Worm (Caenorhabditis elegans) whole organism, L3 larva: ENCODE measurements around the gene srlf-29.

ENCODE experiments used
- R02D3.7 ChIP-seq: fragments of 150-350 bp; optimal IDR thresholded peaks from 2 replicates; lab custom pipeline; 2014; ENCODE audit warnings: missing biosample characterization, missing genetic modification characterization
- ZK546.5 ChIP-seq: sonication (generic microtip); optimal IDR thresholded peaks from 2 replicates; lab custom pipeline; 2017; ENCODE audit warnings: missing biosample characterization, missing genetic modification characterization
- aly-2 ChIP-seq: fragments of 150-350 bp; optimal IDR thresholded peaks from 2 replicates; lab custom pipeline; 2014; ENCODE audit warnings: missing biosample characterization, missing genetic modification characterization
- ceh-16 ChIP-seq: sonication (generic microtip); optimal IDR thresholded peaks from 2 replicates; lab custom pipeline; 2017; ENCODE audit warnings: missing biosample characterization, missing genetic modification characterization
- ceh-28 ChIP-seq: fragments of 150-350 bp; optimal IDR thresholded peaks from 2 replicates; lab custom pipeline; 2014; ENCODE audit warnings: missing biosample characterization, missing genetic modification reagents, missing genetic modification characterization
- ceh-82 ChIP-seq: fragments of 150-350 bp; optimal IDR thresholded peaks from 2 replicates; lab custom pipeline; 2014; ENCODE audit warnings: missing biosample characterization, missing genetic modification characterization
- ceh-9 ChIP-seq: sonication (generic microtip); optimal IDR thresholded peaks from 2 replicates; lab custom pipeline; 2018; ENCODE audit warnings: missing biosample characterization, missing genetic modification characterization
- daf-12 ChIP-seq: fragments of 150-350 bp; optimal IDR thresholded peaks from 2 replicates; lab custom pipeline; 2014; ENCODE audit warnings: missing biosample characterization, missing genetic modification reagents, missing genetic modification characterization
- egl-5 ChIP-seq: fragments of 150-350 bp; optimal IDR thresholded peaks from 2 replicates; lab custom pipeline; 2017; ENCODE audit warnings: missing biosample characterization, missing genetic modification reagents, missing genetic modification characterization, inconsistent platforms
- elt-2 ChIP-seq: sonication (generic microtip); optimal IDR thresholded peaks from 2 replicates; lab custom pipeline; 2016; ENCODE audit warnings: missing genetic modification reagents, mild to moderate bottlenecking, missing genetic modification characterization, missing compliant biosample characterization
- eor-1 ChIP-seq, 2 experiments: fragments of 150-350 bp; optimal IDR thresholded peaks; 2 replicates each; lab custom pipeline; 2014 to 2018; ENCODE audit warnings: missing biosample characterization in 2 of 2, missing genetic modification characterization in 2 of 2
- fkh-10 ChIP-seq: sonication (generic microtip); optimal IDR thresholded peaks from 2 replicates; lab custom pipeline; 2017; ENCODE audit warnings: missing biosample characterization, missing genetic modification reagents, missing genetic modification characterization
- fkh-2 ChIP-seq: fragments of 150-350 bp; optimal IDR thresholded peaks from 2 replicates; lab custom pipeline; 2014; ENCODE audit warnings: missing biosample characterization, missing genetic modification reagents, missing genetic modification characterization
- fos-1 ChIP-seq: fragments of 150-350 bp; optimal IDR thresholded peaks from 2 replicates; lab custom pipeline; 2014; ENCODE audit warnings: missing biosample characterization, missing genetic modification characterization
- jun-1 ChIP-seq: fragments of 150-350 bp; optimal IDR thresholded peaks from 2 replicates; lab custom pipeline; 2014; ENCODE audit warnings: missing biosample characterization, missing genetic modification reagents, missing genetic modification characterization
- lin-15B ChIP-seq: fragments of 150-350 bp; optimal IDR thresholded peaks from 2 replicates; lab custom pipeline; 2014; ENCODE audit warnings: missing biosample characterization, missing genetic modification characterization
- lsy-12 ChIP-seq: sonication (generic microtip); optimal IDR thresholded peaks from 2 replicates; lab custom pipeline; 2016; ENCODE audit warnings: mild to moderate bottlenecking, missing genetic modification characterization, missing compliant biosample characterization
- mdl-1 ChIP-seq: fragments of 150-350 bp; optimal IDR thresholded peaks from 2 replicates; lab custom pipeline; 2014; ENCODE audit warnings: missing biosample characterization, missing genetic modification characterization
- mml-1 ChIP-seq: fragments of 150-350 bp; sonication (generic microtip); optimal IDR thresholded peaks from 3 replicates; lab custom pipeline; 2014; ENCODE audit warnings: missing biosample characterization, missing genetic modification characterization
- nfya-1 ChIP-seq: sonication (generic microtip); optimal IDR thresholded peaks from 2 replicates; lab custom pipeline; 2017; ENCODE audit warnings: missing genetic modification characterization, mild to moderate bottlenecking, missing compliant biosample characterization, antibody characterized with exemption, moderate library complexity; ENCODE audit not compliant: insufficient read depth
- nhr-11 ChIP-seq: fragments of 150-350 bp; optimal IDR thresholded peaks from 2 replicates; lab custom pipeline; 2014; ENCODE audit warnings: missing biosample characterization, missing genetic modification characterization
- nhr-12 ChIP-seq: fragments of 150-350 bp; optimal IDR thresholded peaks from 2 replicates; lab custom pipeline; 2014; ENCODE audit warnings: missing biosample characterization, missing genetic modification characterization
- nhr-23 ChIP-seq: fragments of 150-350 bp; optimal IDR thresholded peaks from 2 replicates; lab custom pipeline; 2014; ENCODE audit warnings: missing biosample characterization, missing genetic modification reagents, missing genetic modification characterization
- nhr-237 ChIP-seq: fragments of 150-350 bp; optimal IDR thresholded peaks from 2 replicates; lab custom pipeline; 2014; ENCODE audit warnings: missing biosample characterization, missing genetic modification characterization
- nhr-25 ChIP-seq: sonication (generic microtip); optimal IDR thresholded peaks from 2 replicates; lab custom pipeline; 2017; ENCODE audit warnings: missing biosample characterization, missing genetic modification characterization
- nhr-28 ChIP-seq: fragments of 150-350 bp; optimal IDR thresholded peaks from 2 replicates; lab custom pipeline; 2014; ENCODE audit warnings: missing biosample characterization, missing genetic modification characterization
- nhr-43 ChIP-seq: sonication (generic microtip); optimal IDR thresholded peaks from 2 replicates; lab custom pipeline; 2016; ENCODE audit warnings: mild to moderate bottlenecking, missing genetic modification characterization, missing compliant biosample characterization; ENCODE audit not compliant: poor library complexity, severe bottlenecking
- nhr-67 ChIP-seq: fragments of 150-350 bp; optimal IDR thresholded peaks from 2 replicates; lab custom pipeline; 2014; ENCODE audit warnings: missing biosample characterization, missing genetic modification characterization
- pha-4 ChIP-seq: fragments of 150-350 bp; optimal IDR thresholded peaks from 2 replicates; lab custom pipeline; 2014; ENCODE audit warnings: missing biosample characterization, missing genetic modification reagents, missing genetic modification characterization
- pqm-1 ChIP-seq: fragments of 150-350 bp; optimal IDR thresholded peaks from 2 replicates; lab custom pipeline; 2017; ENCODE audit warnings: missing biosample characterization, missing genetic modification characterization, inconsistent platforms
- skn-1 ChIP-seq: fragments of 150-350 bp; optimal IDR thresholded peaks from 2 replicates; lab custom pipeline; 2014; ENCODE audit warnings: missing biosample characterization, missing genetic modification characterization
- snpc-4 ChIP-seq: fragments of 150-350 bp; optimal IDR thresholded peaks from 2 replicates; lab custom pipeline; 2014; ENCODE audit warnings: missing biosample characterization, missing genetic modification characterization
- tbx-2 ChIP-seq: sonication (generic microtip); optimal IDR thresholded peaks from 2 replicates; lab custom pipeline; 2016; ENCODE audit warnings: mild to moderate bottlenecking, missing genetic modification characterization, missing compliant biosample characterization
- unc-39 ChIP-seq: sonication (generic microtip); optimal IDR thresholded peaks from 4 replicates; lab custom pipeline; 2017; ENCODE audit warnings: missing biosample characterization, missing genetic modification characterization
- unc-62 ChIP-seq: fragments of 150-350 bp; sonication (generic microtip); optimal IDR thresholded peaks from 4 replicates; lab custom pipeline; 2014; ENCODE audit warnings: missing biosample characterization, missing genetic modification reagents, missing genetic modification characterization
- zag-1 ChIP-seq: fragments of 150-350 bp; optimal IDR thresholded peaks from 2 replicates; lab custom pipeline; 2014; ENCODE audit warnings: missing biosample characterization, missing genetic modification characterization
- ztf-11 ChIP-seq: fragments of 150-350 bp; optimal IDR thresholded peaks from 2 replicates; lab custom pipeline; 2014; ENCODE audit warnings: missing biosample characterization, missing genetic modification characterization
- ztf-4 ChIP-seq: fragments of 150-350 bp; optimal IDR thresholded peaks from 2 replicates; lab custom pipeline; 2014; ENCODE audit warnings: missing biosample characterization, missing genetic modification characterization

Gene srlf-29

DNA sequence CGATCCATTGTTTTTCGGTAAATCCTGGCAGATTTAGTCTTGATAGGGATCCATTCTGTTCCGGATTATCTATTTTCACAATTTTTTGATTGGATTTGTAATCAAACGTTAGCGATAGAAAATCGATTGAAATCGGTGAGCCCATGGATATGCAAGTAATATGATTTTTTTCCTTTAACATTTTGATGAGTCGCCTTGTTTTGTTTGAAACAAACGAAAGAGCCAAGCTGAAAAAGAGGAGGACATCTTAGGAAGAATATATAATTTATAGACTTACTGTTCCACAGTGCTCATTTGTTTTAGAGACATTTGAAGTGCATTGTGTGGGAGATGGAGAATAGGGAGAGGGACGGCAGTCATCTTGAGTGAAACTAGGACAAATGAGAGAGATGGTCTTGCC lies 22.7 kb downstream of the srlf-29 start, which contains the start of the genes fbxb-18 and fbxb-19:
Gene fbxb-18 (minus strand): TSS at position 101 of the 400 bp plus-strand sequence.
Gene fbxb-19 (minus strand): TSS at position 369 of the 400 bp plus-strand sequence.
- TF ChIP-seq mdl-1 (tag; lab: Kevin White, UChicago) = no peak
- TF ChIP-seq aly-2 = no peak
- TF ChIP-seq egl-5 (tag; lab: Kevin White, UChicago) = no peak
- TF ChIP-seq ceh-28 (tag; lab: Kevin White, UChicago) = no peak
- no peak for TF ChIP-seq nhr-11 (tag; lab: Kevin White, UChicago)
- no peak for TF ChIP-seq ceh-9
- TF ChIP-seq nhr-67 = no peak
- no peak for TF ChIP-seq nhr-12 (tag; lab: Kevin White, UChicago)
- no peak for TF ChIP-seq nhr-237
- TF ChIP-seq mml-1 (tag; lab: Kevin White, UChicago) = no peak
- TF ChIP-seq fos-1 (tag; lab: Kevin White, UChicago) = no peak
- no peak for TF ChIP-seq elt-2 (tag; lab: Kevin White, UChicago)
- no peak for TF ChIP-seq eor-1 (tag; optimal IDR thresholded peaks at IDR 0.05; lab: Kevin White, UChicago)
- TF ChIP-seq fkh-10 (GFP tag; lab: Kevin White, UChicago) = no peak
- no peak for TF ChIP-seq pha-4 (tag; lab: Kevin White, UChicago)

DNA sequence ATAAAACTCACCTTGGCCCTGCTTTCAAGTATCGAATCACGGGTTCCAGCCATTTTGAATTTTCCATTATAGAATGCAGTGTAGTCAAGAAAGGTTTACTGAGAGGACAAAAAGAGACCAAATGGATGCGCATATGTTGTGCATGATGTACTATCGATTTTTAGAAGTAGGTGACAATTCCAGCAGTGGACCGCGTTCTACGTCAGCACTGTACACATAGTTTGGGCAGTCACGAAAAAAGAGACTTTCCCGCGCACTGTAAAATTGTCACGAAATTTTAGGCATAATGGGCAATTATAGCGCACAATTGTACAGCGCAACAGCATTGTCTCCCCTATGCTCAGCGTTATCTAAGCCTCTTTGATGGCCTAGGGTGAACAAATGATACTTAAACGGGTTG lies 24.9 kb downstream of the srlf-29 start, which contains the start of gene fbxc-22:
Gene fbxc-22 (minus strand): TSS at position 101 of the 400 bp plus-strand sequence.
- no peak for TF ChIP-seq ceh-16
- no peak for TF ChIP-seq fkh-2 (tag; lab: Kevin White, UChicago)

ce11 chrII:1692827-1693226 lies 26.7 kb downstream of the srlf-29 start, which contains the start of gene fbxc-21:
Gene fbxc-21 (minus strand): TSS chrII:1692927.
- TF ChIP-seq ztf-11 (no peak), R02D3.7 (tag; lab: Kevin White, UChicago) (no peak), pqm-1 (tag; lab: Kevin White, UChicago) (no peak), lsy-12 (tag; lab: Kevin White, UChicago) (no peak), nhr-23 (no peak), nhr-12 (tag; lab: Kevin White, UChicago) (no peak), nhr-25 (tag; lab: Kevin White, UChicago) (no peak), ceh-16 (no peak), mml-1 (tag; lab: Kevin White, UChicago) (no peak), lin-15B (tag; lab: Kevin White, UChicago) (no peak), snpc-4 (tag; lab: Kevin White, UChicago) (no peak), mdl-1 (tag; lab: Kevin White, UChicago) (no peak), ztf-4 (tag; lab: Kevin White, UChicago) (no peak), tbx-2 (tag; lab: Kevin White, UChicago) (no peak), daf-12 (tag; lab: Kevin White, UChicago) (no peak), ceh-82 (tag; lab: Kevin White, UChicago) (no peak), unc-62 (no peak), elt-2 (tag; lab: Kevin White, UChicago) (no peak)

DNA sequence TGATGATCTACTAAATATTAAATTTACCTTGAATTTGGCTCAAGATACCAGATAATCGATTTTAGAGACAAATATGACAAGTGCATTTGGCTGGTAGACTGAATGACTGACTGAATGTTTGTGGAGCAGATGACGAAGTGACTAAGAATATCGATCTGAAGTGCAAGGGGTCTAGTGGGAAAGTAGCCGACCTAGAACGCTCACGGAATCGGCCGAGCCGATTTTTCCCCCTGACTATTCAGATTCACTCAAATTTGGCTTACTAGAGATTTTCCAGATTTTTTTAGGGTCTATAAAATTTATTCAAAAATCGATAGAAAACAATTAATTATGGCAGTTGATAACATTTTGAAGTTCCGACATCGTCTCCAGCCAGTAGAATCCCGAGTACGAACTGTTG lies 28.4 kb downstream of the srlf-29 start, which contains the start of gene fbxc-26:
Gene fbxc-26 (minus strand): TSS at position 101 of the 400 bp plus-strand sequence.
- TF ChIP-seq unc-62 (no peak), daf-12 (tag; lab: Kevin White, UChicago) (no peak), nfya-1 (tag; lab: Kevin White, UChicago) (no peak), nhr-43 (tag; lab: Kevin White, UChicago) (no peak), ZK546.5 (no peak), mdl-1 (tag; lab: Kevin White, UChicago) (no peak), lsy-12 (tag; lab: Kevin White, UChicago) (no peak), mml-1 (tag; lab: Kevin White, UChicago) (no peak), nhr-12 (tag; lab: Kevin White, UChicago) (no peak), fkh-2 (tag; lab: Kevin White, UChicago) (no peak), nhr-11 (tag; lab: Kevin White, UChicago) (no peak), nhr-28 (tag; lab: Kevin White, UChicago) (no peak), zag-1 (tag; lab: Kevin White, UChicago) (no peak), unc-39 (no peak), jun-1 (tag; lab: Kevin White, UChicago) (no peak), skn-1 (tag; lab: Kevin White, UChicago) (no peak)
